Worm (Caenorhabditis elegans) whole organism, L1 larva: ENCODE measurements around the gene coh-4.

Source experiments
- C04F5.9 ChIP-seq: sonication (generic microtip); optimal IDR thresholded peaks from 2 replicates; lab custom pipeline; 2016; ENCODE audit warnings: missing genetic modification characterization, missing compliant biosample characterization
- C34B4.2 ChIP-seq: sonication (generic microtip); optimal IDR thresholded peaks from 2 replicates; lab custom pipeline; 2017; ENCODE audit warnings: mild to moderate bottlenecking, missing genetic modification characterization, missing compliant biosample characterization
- F16B12.6 ChIP-seq: fragments of 150-350 bp; optimal IDR thresholded peaks from 2 replicates; lab custom pipeline; 2014; ENCODE audit warnings: missing biosample characterization, missing genetic modification characterization
- Y116A8C.19 ChIP-seq: sonication (generic microtip); optimal IDR thresholded peaks from 2 replicates; lab custom pipeline; 2016; ENCODE audit warnings: missing compliant biosample characterization, missing genetic modification characterization, borderline replicate concordance
- aha-1 ChIP-seq: fragments of 150-350 bp; optimal IDR thresholded peaks from 2 replicates; lab custom pipeline; 2014; ENCODE audit warnings: missing biosample characterization, missing genetic modification characterization
- ceh-82 ChIP-seq, 3 experiments: fragments of 150-350 bp in 1 of 3; sonication (generic microtip) in 2 of 3; optimal IDR thresholded peaks; 2 replicates each; lab custom pipeline; 2014 to 2017; ENCODE audit warnings: missing biosample characterization in 3 of 3, missing genetic modification characterization in 3 of 3
- ceh-90 ChIP-seq: sonication (generic microtip); optimal IDR thresholded peaks from 2 replicates; lab custom pipeline; 2016; ENCODE audit warnings: missing genetic modification characterization, missing compliant biosample characterization
- efl-1 ChIP-seq, 4 experiments: fragments of 150-350 bp; optimal IDR thresholded peaks in 3 of 4; peaks in 1 of 4; 1 replicate in 1 of 4; 2 replicates in 3 of 4; lab custom pipeline; 2014; ENCODE audit warnings: missing biosample characterization in 2 of 4, missing genetic modification characterization in 2 of 4, missing genetic modification reagents in 2 of 4
- egl-13 ChIP-seq: sonication (generic microtip); optimal IDR thresholded peaks from 2 replicates; lab custom pipeline; 2016; ENCODE audit warnings: missing genotype, missing genetic modification reagents, missing genetic modification characterization, missing compliant biosample characterization
- ets-5 ChIP-seq: fragments of 200-800 bp; sonication (Bioruptor generic); IDR thresholded peaks from 2 replicates; pipeline ENCODE4 v1.3.6; 2022; ENCODE audit warnings: missing genetic modification characterization, missing compliant biosample characterization
- fkh-10 ChIP-seq: sonication (generic microtip); optimal IDR thresholded peaks from 2 replicates; lab custom pipeline; 2017; ENCODE audit warnings: missing biosample characterization, missing genetic modification reagents, missing genetic modification characterization
- fkh-4 ChIP-seq: sonication (generic microtip); optimal IDR thresholded peaks from 2 replicates; lab custom pipeline; 2016; ENCODE audit warnings: missing compliant biosample characterization, missing genetic modification characterization, borderline replicate concordance
- hlh-17 ChIP-seq: fragments of 200-800 bp; sonication (Bioruptor generic); optimal IDR thresholded peaks from 2 replicates; lab custom pipeline; 2018; ENCODE audit warnings: missing genetic modification characterization, mild to moderate bottlenecking, missing compliant biosample characterization, moderate library complexity, borderline replicate concordance
- isw-1 ChIP-seq: fragments of 200-800 bp; sonication (Bioruptor generic); IDR thresholded peaks from 2 replicates; pipeline ENCODE4 v1.3.6; 2022; ENCODE audit warnings: missing genetic modification characterization, missing compliant biosample characterization
- jun-1 ChIP-seq: fragments of 150-350 bp; optimal IDR thresholded peaks from 2 replicates; lab custom pipeline; 2014; ENCODE audit warnings: missing biosample characterization, missing genetic modification reagents, missing genetic modification characterization
- lin-14 ChIP-seq: fragments of 200-800 bp; sonication (Bioruptor generic); optimal IDR thresholded peaks from 2 replicates; lab custom pipeline; 2018; ENCODE audit warnings: mild to moderate bottlenecking, missing genetic modification characterization, moderate library complexity, missing compliant biosample characterization
- lin-15B ChIP-seq: fragments of 150-350 bp; sonication (generic microtip); optimal IDR thresholded peaks from 3 replicates; lab custom pipeline; 2014; ENCODE audit warnings: missing biosample characterization, missing genetic modification characterization
- lin-39 ChIP-seq: fragments of 150-350 bp; optimal IDR thresholded peaks from 2 replicates; lab custom pipeline; 2014; ENCODE audit warnings: missing biosample characterization, missing genetic modification reagents, missing genetic modification characterization
- lir-3 ChIP-seq: sonication (generic microtip); optimal IDR thresholded peaks from 2 replicates; lab custom pipeline; 2016; ENCODE audit warnings: mild to moderate bottlenecking, missing genetic modification characterization, moderate library complexity, missing compliant biosample characterization; ENCODE audit not compliant: poor library complexity
- mef-2 ChIP-seq: fragments of 150-350 bp; optimal IDR thresholded peaks from 2 replicates; lab custom pipeline; 2014; ENCODE audit warnings: missing biosample characterization, missing genetic modification characterization
- nhr-12 ChIP-seq: sonication (generic microtip); optimal IDR thresholded peaks from 2 replicates; lab custom pipeline; 2017; ENCODE audit warnings: missing biosample characterization, missing genetic modification characterization
- nhr-19 ChIP-seq: fragments of 200-800 bp; sonication (Bioruptor generic); conservative IDR thresholded peaks from 2 replicates; pipeline ENCODE4 v1.3.6; 2022; ENCODE audit warnings: missing genetic modification characterization, missing compliant biosample characterization
- nhr-20 ChIP-seq: sonication (generic microtip); optimal IDR thresholded peaks from 2 replicates; lab custom pipeline; 2016; ENCODE audit warnings: mild to moderate bottlenecking, missing genetic modification characterization, missing compliant biosample characterization
- nhr-47 ChIP-seq: sonication (generic microtip); optimal IDR thresholded peaks from 2 replicates; lab custom pipeline; 2016; ENCODE audit warnings: mild to moderate bottlenecking, missing genetic modification characterization, moderate library complexity, missing compliant biosample characterization
- nhr-77 ChIP-seq: fragments of 150-350 bp; optimal IDR thresholded peaks from 2 replicates; lab custom pipeline; 2014; ENCODE audit warnings: missing biosample characterization, missing genetic modification characterization
- pag-3 ChIP-seq: sonication (generic microtip); optimal IDR thresholded peaks from 2 replicates; lab custom pipeline; 2017; ENCODE audit warnings: missing genetic modification characterization, mild to moderate bottlenecking, missing compliant biosample characterization, antibody characterized with exemption, borderline replicate concordance; ENCODE audit not compliant: insufficient read depth
- pax-3 ChIP-seq: fragments of 200-800 bp; sonication (Bioruptor generic); optimal IDR thresholded peaks from 2 replicates; lab custom pipeline; 2018; ENCODE audit warnings: mild to moderate bottlenecking, missing genetic modification characterization, moderate library complexity, missing compliant biosample characterization
- snpc-4 ChIP-seq: fragments of 150-350 bp; optimal IDR thresholded peaks from 2 replicates; lab custom pipeline; 2014; ENCODE audit warnings: missing biosample characterization, missing genetic modification characterization
- snu-23 ChIP-seq: sonication (generic microtip); optimal IDR thresholded peaks from 2 replicates; lab custom pipeline; 2016; ENCODE audit warnings: missing genetic modification characterization, missing compliant biosample characterization
- sox-4 ChIP-seq: sonication (generic microtip); optimal IDR thresholded peaks from 2 replicates; lab custom pipeline; 2016; ENCODE audit warnings: missing genetic modification characterization, missing compliant biosample characterization
- tbx-2 ChIP-seq: sonication (generic microtip); optimal IDR thresholded peaks from 2 replicates; lab custom pipeline; 2016; ENCODE audit warnings: missing genetic modification characterization, missing compliant biosample characterization
- unc-130 ChIP-seq: fragments of 150-350 bp; optimal IDR thresholded peaks from 2 replicates; lab custom pipeline; 2017; ENCODE audit warnings: missing biosample characterization, missing genetic modification characterization, inconsistent platforms
- unc-62 ChIP-seq: fragments of 150-350 bp; optimal IDR thresholded peaks from 2 replicates; lab custom pipeline; 2014; ENCODE audit warnings: missing biosample characterization, missing genetic modification reagents, missing genetic modification characterization
- unc-86 ChIP-seq: sonication (generic microtip); optimal IDR thresholded peaks from 2 replicates; lab custom pipeline; 2016; ENCODE audit warnings: missing genetic modification characterization, missing compliant biosample characterization
- xbp-1 ChIP-seq: sonication (generic microtip); optimal IDR thresholded peaks from 2 replicates; lab custom pipeline; 2016; ENCODE audit warnings: missing genetic modification characterization, missing compliant biosample characterization
- zag-1 ChIP-seq: fragments of 150-350 bp; optimal IDR thresholded peaks from 2 replicates; lab custom pipeline; 2014; ENCODE audit warnings: missing biosample characterization, missing genetic modification characterization
- zip-4 ChIP-seq: fragments of 200-800 bp; sonication (Bioruptor generic); optimal IDR thresholded peaks from 2 replicates; lab custom pipeline; 2018; ENCODE audit warnings: mild to moderate bottlenecking, missing genetic modification characterization, moderate library complexity, missing compliant biosample characterization
- ztf-4 ChIP-seq: fragments of 150-350 bp; optimal IDR thresholded peaks from 2 replicates; lab custom pipeline; 2014; ENCODE audit warnings: missing biosample characterization, missing genetic modification characterization

Gene coh-4

DNA sequence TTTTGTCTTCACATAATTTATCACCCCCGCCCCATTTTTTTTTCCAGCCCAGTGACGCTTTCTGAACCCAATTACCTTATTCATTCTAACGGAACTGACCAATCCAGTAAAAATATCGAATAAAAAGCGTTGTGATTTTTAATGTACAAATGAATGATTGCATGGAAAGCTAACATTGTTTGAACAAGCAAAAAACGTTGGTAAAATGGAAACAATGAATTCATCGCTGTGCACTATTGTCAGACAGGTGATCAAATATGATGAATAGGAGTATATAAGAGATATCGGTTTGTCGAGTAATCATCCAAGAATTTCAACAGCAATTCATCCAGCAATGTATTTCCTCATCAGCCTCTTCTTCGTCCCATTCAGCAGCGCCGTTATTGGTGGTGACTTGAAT, 45.8 kb downstream of the coh-4 start, which contains the start of gene phat-4:
Gene phat-4, plus strand, starts transcription at position 301 of the 400 bp plus-strand sequence.
- TF ChIP-seq snpc-4 (tag; lab: Kevin White, UChicago) = no peak
- no peak for TF ChIP-seq zip-4 (GFP tag; lab: Kevin White, UChicago)
- TF ChIP-seq lin-39 (tag; lab: Kevin White, UChicago) = no peak
- TF ChIP-seq snu-23 (GFP tag; lab: Kevin White, UChicago) = no peak
- no peak for TF ChIP-seq nhr-77
- no peak for TF ChIP-seq xbp-1 (tag; lab: Kevin White, UChicago)
- no peak for TF ChIP-seq nhr-20
- TF ChIP-seq fkh-4 (tag; lab: Kevin White, UChicago) = no peak
- no peak for TF ChIP-seq C04F5.9 (tag; lab: Kevin White, UChicago)
- no peak for TF ChIP-seq isw-1
- TF ChIP-seq unc-86 (tag; lab: Kevin White, UChicago) = no peak
- TF ChIP-seq lin-14 (GFP tag; lab: Kevin White, UChicago) = no peak
- TF ChIP-seq aha-1 (tag; lab: Kevin White, UChicago) = no peak
- TF ChIP-seq nhr-47 (tag; lab: Kevin White, UChicago) = no peak
- no peak for TF ChIP-seq unc-62 (GFP tag; lab: Kevin White, UChicago)
- TF ChIP-seq F16B12.6 (tag; lab: Kevin White, UChicago) = no peak
- TF ChIP-seq fkh-10 (GFP tag; lab: Kevin White, UChicago) = no peak

DNA sequence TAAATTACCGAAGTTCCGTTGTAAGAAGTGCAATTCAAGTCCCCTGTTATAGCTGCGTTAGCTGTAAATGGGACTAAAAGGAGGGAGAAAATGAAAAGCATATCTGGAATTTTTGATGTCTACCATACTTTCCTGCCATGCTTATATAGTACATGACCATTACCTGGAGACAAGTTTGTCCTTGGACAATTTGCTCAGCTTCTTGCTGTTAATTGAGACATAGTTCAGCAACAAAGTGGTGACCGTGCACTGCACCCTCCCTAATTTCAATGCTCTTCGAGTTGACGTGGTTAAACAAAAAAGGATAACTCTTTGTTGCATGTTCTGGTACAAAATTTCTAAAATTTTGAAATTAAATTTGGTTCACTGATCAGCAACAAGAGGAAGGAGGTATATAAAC, 48.0 kb downstream of the coh-4 start, which contains the start of gene T05B4.13:
Gene T05B4.13, minus strand, starts transcription at position 101 of the 400 bp plus-strand sequence.
- TF ChIP-seq efl-1 (optimal IDR thresholded peaks at IDR 0.05; lab: Kevin White, UChicago) = no peak
- no peak for TF ChIP-seq efl-1 (GFP tag; optimal IDR thresholded peaks at IDR 0.05 in 1 of 2; lab: Kevin White, UChicago)
- TF ChIP-seq C34B4.2 (tag; lab: Kevin White, UChicago) = no peak
- TF ChIP-seq nhr-19 = no peak
- no peak for TF ChIP-seq egl-13 (tag; lab: Kevin White, UChicago)
- no peak for TF ChIP-seq Y116A8C.19 (tag; lab: Kevin White, UChicago)
- TF ChIP-seq mef-2 (tag; lab: Kevin White, UChicago) = no peak
- no peak for TF ChIP-seq sox-4 (tag; lab: Kevin White, UChicago)
- no peak for TF ChIP-seq lin-15B (tag; lab: Kevin White, UChicago)
- TF ChIP-seq tbx-2 (tag; lab: Kevin White, UChicago) = no peak
- TF ChIP-seq snpc-4 (tag; lab: Kevin White, UChicago) = no peak
- TF ChIP-seq jun-1 (tag; lab: Kevin White, UChicago) = no peak
- TF ChIP-seq hlh-17 = no peak

DNA sequence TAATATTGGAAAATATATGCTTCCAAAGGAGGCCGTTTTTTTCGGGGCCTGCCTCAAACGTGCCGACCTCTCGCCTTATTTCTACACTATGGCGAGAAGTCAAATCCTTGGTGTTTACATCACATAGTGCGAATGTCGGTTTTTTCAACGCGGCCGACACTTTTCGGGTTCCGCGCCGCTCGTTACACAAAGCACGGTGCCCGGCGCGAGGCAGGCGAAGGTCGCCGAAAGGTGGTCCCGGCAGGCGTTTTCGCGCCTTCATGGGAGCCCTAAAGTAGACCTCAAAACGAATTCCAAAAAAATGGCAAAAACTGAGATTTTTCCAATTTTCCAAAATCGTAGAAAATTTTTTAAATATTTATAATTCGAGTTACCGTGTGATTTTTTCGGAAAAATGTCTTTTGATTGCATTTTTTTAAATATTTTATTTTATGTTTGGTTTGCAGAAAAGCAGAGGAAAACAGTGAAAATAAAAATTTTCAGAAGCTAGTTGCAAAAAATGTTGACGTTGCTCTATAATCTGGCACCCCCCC, 49.8 kb downstream of the coh-4 start, which contains the start of gene T05B4.12:
Gene T05B4.12, minus strand, starts transcription at position 483 of the 533 bp plus-strand sequence.
- no peak for TF ChIP-seq zag-1 (tag; lab: Kevin White, UChicago)
- no peak for TF ChIP-seq lir-3 (tag; lab: Kevin White, UChicago)
- TF ChIP-seq unc-130 = no peak
- TF ChIP-seq sox-4 (tag; lab: Kevin White, UChicago) = no peak
- no peak for TF ChIP-seq ceh-90 (tag; lab: Kevin White, UChicago)
- TF ChIP-seq nhr-12 (tag; lab: Kevin White, UChicago) = no peak
- TF ChIP-seq ztf-4 (tag; lab: Kevin White, UChicago) = no peak
- TF ChIP-seq pax-3 = no peak
- no peak for TF ChIP-seq unc-62 (GFP tag; lab: Kevin White, UChicago)
- TF ChIP-seq pag-3 (tag; lab: Kevin White, UChicago) = no peak
- TF ChIP-seq mef-2 (tag; lab: Kevin White, UChicago) = no peak
- TF ChIP-seq ets-5 (GFP tag; lab: Robert Waterston, UW) = no peak
- no peak for TF ChIP-seq ceh-82 (tag; optimal IDR thresholded peaks at IDR 0.05; lab: Kevin White, UChicago)
